Worm (Caenorhabditis elegans): ENCODE results near the gene mua-3.

mua-3 gene

ce11 chrIII:10123586-10124233, 36.8 kb upstream of the mua-3 start, which contains the start of gene ttll-4 (continued):
- TF ChIP-seq madf-9 (GFP tag; conservative IDR thresholded peaks at IDR 0.05) (0 out of 2 replicates have a peak, but pooled peaks have one; percentile 52), zfp-2 (tag; optimal IDR thresholded peaks at IDR 0.05) (no peak), ceh-44 (GFP tag; IDR thresholded peaks at IDR 0.05) (0 out of 2 replicates have a peak, but pooled peaks have one; percentile 23), daf-12 (tag; optimal IDR thresholded peaks at IDR 0.05) (no peak), dve-1 (tag; optimal IDR thresholded peaks at IDR 0.05; ENCODE audit: insufficient read depth) (no peak), nhr-77 (tag; optimal IDR thresholded peaks at IDR 0.05) (no peak), lin-13 (GFP tag; optimal IDR thresholded peaks at IDR 0.05) (peak; percentile 22), R02D3.7 (tag; optimal IDR thresholded peaks at IDR 0.05) (peak; percentile 40), egl-27 (tag; optimal IDR thresholded peaks at IDR 0.05) (no peak), F10B5.3 (tag; optimal IDR thresholded peaks at IDR 0.05) (no peak), egl-43 (GFP tag; IDR thresholded peaks at IDR 0.05) (peak; percentile 37; the same call in 1 of the 2 replicates), hlh-11 (tag; optimal IDR thresholded peaks at IDR 0.05) (peak; percentile 16), T20F7.1 (GFP tag; optimal IDR thresholded peaks at IDR 0.05) (peak; percentile 24), aha-1 (tag) (no peak), dmd-9 (GFP tag; IDR thresholded peaks at IDR 0.05) (peak; percentile 72), lin-15B (tag; optimal IDR thresholded peaks at IDR 0.05) (no peak), mdl-1 (tag; optimal IDR thresholded peaks at IDR 0.05) (no peak), rbr-2 (tag; optimal IDR thresholded peaks at IDR 0.05) (peak; percentile 65), unc-130 (GFP tag; optimal IDR thresholded peaks at IDR 0.05) (peak; percentile 57)

- TF ChIP-seq aha-1 (tag): peak; percentile 11
- no peak for TF ChIP-seq snpc-1.2 (GFP tag; IDR thresholded peaks at IDR 0.05)
- TF ChIP-seq ceh-62 (tag; optimal IDR thresholded peaks at IDR 0.05): no peak
- TF ChIP-seq nhr-25 (tag; optimal IDR thresholded peaks at IDR 0.05; ENCODE audit: borderline replicate concordance, insufficient read depth): no peak
- no peak for TF ChIP-seq daf-12 (tag; optimal IDR thresholded peaks at IDR 0.05)
- peak; percentile 20 for TF ChIP-seq dve-1 (tag; optimal IDR thresholded peaks at IDR 0.05; ENCODE audit: insufficient read depth)
- TF ChIP-seq tra-1 (GFP tag; IDR thresholded peaks at IDR 0.05): 0 out of 2 replicates have a peak, but pooled peaks have one; percentile 28
- TF ChIP-seq nhr-42 (GFP tag; IDR thresholded peaks at IDR 0.05): no peak
- no peak for TF ChIP-seq nhr-77 (tag; optimal IDR thresholded peaks at IDR 0.05)
- no peak for TF ChIP-seq unc-130 (GFP tag; optimal IDR thresholded peaks at IDR 0.05)
- no peak for TF ChIP-seq unc-62 (GFP tag; optimal IDR thresholded peaks at IDR 0.05 in 1 of 2)
- TF ChIP-seq unc-62 (tag; optimal IDR thresholded peaks at IDR 0.05): no peak
- TF ChIP-seq lin-1 (GFP tag; IDR thresholded peaks at IDR 0.05): no peak
- TF ChIP-seq mxl-3 (GFP tag; optimal IDR thresholded peaks at IDR 0.05): no peak
- TF ChIP-seq daf-16 (GFP tag; optimal IDR thresholded peaks at IDR 0.05): peak in 1 of 2 experiments; percentile 51
- TF ChIP-seq daf-16 (tag; optimal IDR thresholded peaks at IDR 0.05): peak; percentile 1
- TF ChIP-seq saeg-2 (GFP tag; IDR thresholded peaks at IDR 0.05): no peak
- TF ChIP-seq Y105C5A.15 (GFP tag; IDR thresholded peaks at IDR 0.05): no peak
- peak in 1 of 2 experiments; percentile 23 for TF ChIP-seq lsy-2 (tag; optimal IDR thresholded peaks at IDR 0.05)
- TF ChIP-seq zfp-3 (GFP tag; conservative IDR thresholded peaks at IDR 0.05): no peak
- TF ChIP-seq nhr-41 (GFP tag; IDR thresholded peaks at IDR 0.05): no peak
- no peak for TF ChIP-seq nhr-102 (tag; optimal IDR thresholded peaks at IDR 0.05)
- no peak for TF ChIP-seq T26A8.4 (GFP tag; IDR thresholded peaks at IDR 0.05)
- no peak for TF ChIP-seq mep-1 (tag; optimal IDR thresholded peaks at IDR 0.05)
- TF ChIP-seq set-16 (GFP tag; IDR thresholded peaks at IDR 0.05): no peak
- TF ChIP-seq dpl-1 (GFP tag; optimal IDR thresholded peaks at IDR 0.05): no peak
- TF ChIP-seq nhr-28 (tag; optimal IDR thresholded peaks at IDR 0.05): peak; percentile 33
- no peak for TF ChIP-seq D1046.2 (GFP tag; IDR thresholded peaks at IDR 0.05)
- TF ChIP-seq hlh-11 (tag; optimal IDR thresholded peaks at IDR 0.05): peak; percentile 10
These were observed 34.1 kb upstream of the mua-3 start for ce11 chrIII:10126375-10126774.
